Worm (Caenorhabditis elegans): ENCODE data around the gene C31E10.11.

Gene C31E10.11

DNA sequence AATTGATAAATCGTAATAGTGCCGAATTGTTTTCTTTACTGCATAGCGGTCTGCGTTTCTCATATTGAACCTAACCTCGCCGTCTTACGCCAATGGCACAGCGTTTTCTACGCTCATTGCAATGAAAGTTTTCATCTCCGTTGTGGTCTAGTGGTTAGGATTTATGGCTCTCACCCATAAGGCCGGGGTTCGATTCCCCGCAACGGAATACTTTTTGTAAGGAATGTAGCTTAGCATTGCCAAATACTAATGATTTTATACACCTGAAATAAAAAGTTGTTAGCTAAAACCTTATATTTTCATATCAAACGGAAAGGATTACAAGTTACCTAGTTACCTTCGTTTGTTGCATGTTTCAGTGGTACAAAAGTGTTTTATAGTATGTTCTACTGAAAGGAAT is 25.2 kb upstream of the C31E10.11 start (continued):
- TF ChIP-seq ceh-63 (GFP tag; optimal IDR thresholded peaks at IDR 0.05) (peak; percentile 5), nhr-12 (tag; optimal IDR thresholded peaks at IDR 0.05) (no peak), C34B4.2 (tag; optimal IDR thresholded peaks at IDR 0.05) (no peak), ztf-11 (tag; optimal IDR thresholded peaks at IDR 0.05) (peak in 1 of 2 experiments; percentile 68), nhr-237 (tag; optimal IDR thresholded peaks at IDR 0.05) (peak; percentile 60), nhr-19 (GFP tag; conservative IDR thresholded peaks at IDR 0.05) (peak; percentile 83), hlh-4 (tag; optimal IDR thresholded peaks at IDR 0.05) (no peak), alr-1 (tag; optimal IDR thresholded peaks at IDR 0.05; ENCODE audit: borderline replicate concordance) (no peak), C04F5.9 (tag; optimal IDR thresholded peaks at IDR 0.05) (no peak), zag-1 (tag; optimal IDR thresholded peaks at IDR 0.05) (peak; percentile 47), swsn-7 (tag; optimal IDR thresholded peaks at IDR 0.05) (peak; percentile 86), snu-23 (GFP tag; optimal IDR thresholded peaks at IDR 0.05) (peak; percentile 92), nhr-85 (tag) (peak; percentile 60), isw-1 (GFP tag; IDR thresholded peaks at IDR 0.05) (peak; percentile 53), fkh-4 (tag; optimal IDR thresholded peaks at IDR 0.05; ENCODE audit: borderline replicate concordance) (no peak), nhr-77 (tag; optimal IDR thresholded peaks at IDR 0.05) (peak; percentile 80), lin-15B (tag; optimal IDR thresholded peaks at IDR 0.05) (no peak), fos-1 (tag; optimal IDR thresholded peaks at IDR 0.05) (peak; percentile 78), efl-3 (GFP tag; optimal IDR thresholded peaks at IDR 0.05) (no peak), zip-4 (GFP tag; optimal IDR thresholded peaks at IDR 0.05) (peak; percentile 1), sptf-1 (tag; optimal IDR thresholded peaks at IDR 0.05) (no peak), lin-39 (tag; optimal IDR thresholded peaks at IDR 0.05) (no peak), fkh-8 (tag; optimal IDR thresholded peaks at IDR 0.05) (peak; percentile 78), nhr-11 (tag; optimal IDR thresholded peaks at IDR 0.05) (peak; percentile 1), lin-14 (GFP tag; optimal IDR thresholded peaks at IDR 0.05) (peak; percentile 88), pax-3 (tag; optimal IDR thresholded peaks at IDR 0.05) (peak; percentile 58), C16A3.4 (tag; optimal IDR thresholded peaks at IDR 0.05) (peak; percentile 77), aha-1 (tag; optimal IDR thresholded peaks at IDR 0.05) (no peak), xbp-1 (tag; optimal IDR thresholded peaks at IDR 0.05) (peak; percentile 62), nhr-90 (tag; optimal IDR thresholded peaks at IDR 0.05; ENCODE audit: poor library complexity) (peak; percentile 85), sup-37 (GFP tag; optimal IDR thresholded peaks at IDR 0.05) (peak; percentile 52), ceh-90 (tag; optimal IDR thresholded peaks at IDR 0.05) (no peak), irx-1 (tag; optimal IDR thresholded peaks at IDR 0.05) (peak; percentile 65), ama-1 (optimal IDR thresholded peaks at IDR 0.05) (no peak), hlh-17 (GFP tag; optimal IDR thresholded peaks at IDR 0.05; ENCODE audit: borderline replicate concordance) (no peak), rnt-1 (tag; optimal IDR thresholded peaks at IDR 0.05) (peak; percentile 81), mab-9 (GFP tag; IDR thresholded peaks at IDR 0.05) (no peak), mep-1 (tag; optimal IDR thresholded peaks at IDR 0.05) (peak; percentile 74), vab-15 (tag; optimal IDR thresholded peaks at IDR 0.05) (no peak), sox-4 (tag; optimal IDR thresholded peaks at IDR 0.05) (peak; percentile 51), unc-86 (tag; optimal IDR thresholded peaks at IDR 0.05) (peak; percentile 69), dsc-1 (tag; optimal IDR thresholded peaks at IDR 0.05) (peak; percentile 89), efl-1 (optimal IDR thresholded peaks at IDR 0.05) (peak; percentile 46 to 47), efl-1 (GFP tag; optimal IDR thresholded peaks at IDR 0.05 in 1 of 2) (peak; percentile 16 to 91), tbx-2 (tag; optimal IDR thresholded peaks at IDR 0.05) (peak; percentile 80), elt-3 (tag; optimal IDR thresholded peaks at IDR 0.05) (peak in 2 of 6 experiments; percentile 31 to 60), pqm-1 (tag; optimal IDR thresholded peaks at IDR 0.05) (no peak), ceh-88 (GFP tag; IDR thresholded peaks at IDR 0.05) (peak; percentile 48; the same call in 1 of the 2 replicates), ets-5 (GFP tag; IDR thresholded peaks at IDR 0.05) (no peak), ceh-8 (GFP tag; optimal IDR thresholded peaks at IDR 0.05) (no peak), jun-1 (tag; optimal IDR thresholded peaks at IDR 0.05) (peak; percentile 37)

Data from whole organism, L1 larva.